Worm (Caenorhabditis elegans) whole organism, L3 larva: ENCODE data around the gene B0272.3.
"Not testable (repeated sequence)": the region's sequence is repeated elsewhere in the genome, so short reads cannot be mapped to it uniquely, and the experiment has no call there.

Experiments used
- R02D3.7 ChIP-seq: fragments of 150-350 bp; optimal IDR thresholded peaks from 2 replicates; lab custom pipeline; 2014; ENCODE audit warnings: missing biosample characterization, missing genetic modification characterization
- ZK546.5 ChIP-seq: sonication (generic microtip); optimal IDR thresholded peaks from 2 replicates; lab custom pipeline; 2017; ENCODE audit warnings: missing biosample characterization, missing genetic modification characterization
- aly-2 ChIP-seq: fragments of 150-350 bp; optimal IDR thresholded peaks from 2 replicates; lab custom pipeline; 2014; ENCODE audit warnings: missing biosample characterization, missing genetic modification characterization
- ama-1 ChIP-seq: fragments of 150-350 bp; optimal IDR thresholded peaks from 2 replicates; lab custom pipeline; 2018
- ceh-16 ChIP-seq: sonication (generic microtip); optimal IDR thresholded peaks from 2 replicates; lab custom pipeline; 2017; ENCODE audit warnings: missing biosample characterization, missing genetic modification characterization
- ceh-28 ChIP-seq: fragments of 150-350 bp; optimal IDR thresholded peaks from 2 replicates; lab custom pipeline; 2014; ENCODE audit warnings: missing biosample characterization, missing genetic modification reagents, missing genetic modification characterization
- ceh-82 ChIP-seq: fragments of 150-350 bp; optimal IDR thresholded peaks from 2 replicates; lab custom pipeline; 2014; ENCODE audit warnings: missing biosample characterization, missing genetic modification characterization
- ceh-9 ChIP-seq: sonication (generic microtip); optimal IDR thresholded peaks from 2 replicates; lab custom pipeline; 2018; ENCODE audit warnings: missing biosample characterization, missing genetic modification characterization
- daf-12 ChIP-seq: fragments of 150-350 bp; optimal IDR thresholded peaks from 2 replicates; lab custom pipeline; 2014; ENCODE audit warnings: missing biosample characterization, missing genetic modification reagents, missing genetic modification characterization
- egl-27 ChIP-seq: sonication (generic microtip); optimal IDR thresholded peaks from 4 replicates; lab custom pipeline; 2017; ENCODE audit warnings: missing biosample characterization, missing genetic modification reagents, missing genetic modification characterization
- egl-5 ChIP-seq: fragments of 150-350 bp; optimal IDR thresholded peaks from 2 replicates; lab custom pipeline; 2017; ENCODE audit warnings: missing biosample characterization, missing genetic modification reagents, missing genetic modification characterization, inconsistent platforms
- elt-1 ChIP-seq: fragments of 150-350 bp; optimal IDR thresholded peaks from 2 replicates; lab custom pipeline; 2014; ENCODE audit warnings: missing biosample characterization, missing genetic modification characterization
- elt-2 ChIP-seq: sonication (generic microtip); optimal IDR thresholded peaks from 2 replicates; lab custom pipeline; 2016; ENCODE audit warnings: missing genetic modification reagents, mild to moderate bottlenecking, missing genetic modification characterization, missing compliant biosample characterization
- elt-3 ChIP-seq, 3 experiments: fragments of 150-350 bp in 1 of 3; sonication (generic microtip) in 2 of 3; optimal IDR thresholded peaks; 2 replicates in 2 of 3; 4 replicates in 1 of 3; lab custom pipeline; 2014 to 2017; ENCODE audit warnings: missing biosample characterization in 3 of 3, missing genetic modification characterization in 3 of 3
- eor-1 ChIP-seq, 2 experiments: fragments of 150-350 bp; optimal IDR thresholded peaks; 2 replicates each; lab custom pipeline; 2014 to 2018; ENCODE audit warnings: missing biosample characterization in 2 of 2, missing genetic modification characterization in 2 of 2
- fkh-10 ChIP-seq: sonication (generic microtip); optimal IDR thresholded peaks from 2 replicates; lab custom pipeline; 2017; ENCODE audit warnings: missing biosample characterization, missing genetic modification reagents, missing genetic modification characterization
- fkh-2 ChIP-seq: fragments of 150-350 bp; optimal IDR thresholded peaks from 2 replicates; lab custom pipeline; 2014; ENCODE audit warnings: missing biosample characterization, missing genetic modification reagents, missing genetic modification characterization
- fos-1 ChIP-seq: fragments of 150-350 bp; optimal IDR thresholded peaks from 2 replicates; lab custom pipeline; 2014; ENCODE audit warnings: missing biosample characterization, missing genetic modification characterization
- hmg-11 ChIP-seq: sonication (generic microtip); optimal IDR thresholded peaks from 2 replicates; lab custom pipeline; 2016; ENCODE audit warnings: missing genetic modification characterization, missing compliant biosample characterization
- jun-1 ChIP-seq: fragments of 150-350 bp; optimal IDR thresholded peaks from 2 replicates; lab custom pipeline; 2014; ENCODE audit warnings: missing biosample characterization, missing genetic modification reagents, missing genetic modification characterization
- lin-15B ChIP-seq: fragments of 150-350 bp; optimal IDR thresholded peaks from 2 replicates; lab custom pipeline; 2014; ENCODE audit warnings: missing biosample characterization, missing genetic modification characterization
- lin-39 ChIP-seq: fragments of 150-350 bp; optimal IDR thresholded peaks from 2 replicates; lab custom pipeline; 2018; ENCODE audit warnings: missing biosample characterization, missing genetic modification reagents, missing genetic modification characterization
- lsy-12 ChIP-seq: sonication (generic microtip); optimal IDR thresholded peaks from 2 replicates; lab custom pipeline; 2016; ENCODE audit warnings: mild to moderate bottlenecking, missing genetic modification characterization, missing compliant biosample characterization
- mdl-1 ChIP-seq: fragments of 150-350 bp; optimal IDR thresholded peaks from 2 replicates; lab custom pipeline; 2014; ENCODE audit warnings: missing biosample characterization, missing genetic modification characterization
- mml-1 ChIP-seq: fragments of 150-350 bp; sonication (generic microtip); optimal IDR thresholded peaks from 3 replicates; lab custom pipeline; 2014; ENCODE audit warnings: missing biosample characterization, missing genetic modification characterization
- nfya-1 ChIP-seq: sonication (generic microtip); optimal IDR thresholded peaks from 2 replicates; lab custom pipeline; 2017; ENCODE audit warnings: missing genetic modification characterization, mild to moderate bottlenecking, missing compliant biosample characterization, antibody characterized with exemption, moderate library complexity; ENCODE audit not compliant: insufficient read depth
- nhr-11 ChIP-seq: fragments of 150-350 bp; optimal IDR thresholded peaks from 2 replicates; lab custom pipeline; 2014; ENCODE audit warnings: missing biosample characterization, missing genetic modification characterization
- nhr-12 ChIP-seq: fragments of 150-350 bp; optimal IDR thresholded peaks from 2 replicates; lab custom pipeline; 2014; ENCODE audit warnings: missing biosample characterization, missing genetic modification characterization
- nhr-23 ChIP-seq: fragments of 150-350 bp; optimal IDR thresholded peaks from 2 replicates; lab custom pipeline; 2014; ENCODE audit warnings: missing biosample characterization, missing genetic modification reagents, missing genetic modification characterization
- nhr-237 ChIP-seq: fragments of 150-350 bp; optimal IDR thresholded peaks from 2 replicates; lab custom pipeline; 2014; ENCODE audit warnings: missing biosample characterization, missing genetic modification characterization
- nhr-25 ChIP-seq: sonication (generic microtip); optimal IDR thresholded peaks from 2 replicates; lab custom pipeline; 2017; ENCODE audit warnings: missing biosample characterization, missing genetic modification characterization
- nhr-28 ChIP-seq: fragments of 150-350 bp; optimal IDR thresholded peaks from 2 replicates; lab custom pipeline; 2014; ENCODE audit warnings: missing biosample characterization, missing genetic modification characterization
- nhr-43 ChIP-seq: sonication (generic microtip); optimal IDR thresholded peaks from 2 replicates; lab custom pipeline; 2016; ENCODE audit warnings: mild to moderate bottlenecking, missing genetic modification characterization, missing compliant biosample characterization; ENCODE audit not compliant: poor library complexity, severe bottlenecking
- nhr-67 ChIP-seq: fragments of 150-350 bp; optimal IDR thresholded peaks from 2 replicates; lab custom pipeline; 2014; ENCODE audit warnings: missing biosample characterization, missing genetic modification characterization
- nhr-76 ChIP-seq: fragments of 150-350 bp; sonication (generic microtip); optimal IDR thresholded peaks from 5 replicates; lab custom pipeline; 2014; ENCODE audit warnings: missing biosample characterization, missing genetic modification characterization
- nhr-77 ChIP-seq: fragments of 150-350 bp; optimal IDR thresholded peaks from 2 replicates; lab custom pipeline; 2014; ENCODE audit warnings: missing biosample characterization, missing genetic modification characterization
- pha-4 ChIP-seq: fragments of 150-350 bp; optimal IDR thresholded peaks from 2 replicates; lab custom pipeline; 2014; ENCODE audit warnings: missing biosample characterization, missing genetic modification reagents, missing genetic modification characterization
- pqm-1 ChIP-seq: fragments of 150-350 bp; optimal IDR thresholded peaks from 2 replicates; lab custom pipeline; 2017; ENCODE audit warnings: missing biosample characterization, missing genetic modification characterization, inconsistent platforms
- sea-2 ChIP-seq: fragments of 150-350 bp; sonication (generic microtip); optimal IDR thresholded peaks from 4 replicates; lab custom pipeline; 2014; ENCODE audit warnings: missing biosample characterization, missing genetic modification reagents, missing genetic modification characterization
- skn-1 ChIP-seq: fragments of 150-350 bp; optimal IDR thresholded peaks from 2 replicates; lab custom pipeline; 2014; ENCODE audit warnings: missing biosample characterization, missing genetic modification characterization
- snpc-4 ChIP-seq: fragments of 150-350 bp; optimal IDR thresholded peaks from 2 replicates; lab custom pipeline; 2014; ENCODE audit warnings: missing biosample characterization, missing genetic modification characterization
- tbx-2 ChIP-seq: sonication (generic microtip); optimal IDR thresholded peaks from 2 replicates; lab custom pipeline; 2016; ENCODE audit warnings: mild to moderate bottlenecking, missing genetic modification characterization, missing compliant biosample characterization
- unc-39 ChIP-seq: sonication (generic microtip); optimal IDR thresholded peaks from 4 replicates; lab custom pipeline; 2017; ENCODE audit warnings: missing biosample characterization, missing genetic modification characterization
- unc-62 ChIP-seq: fragments of 150-350 bp; sonication (generic microtip); optimal IDR thresholded peaks from 4 replicates; lab custom pipeline; 2014; ENCODE audit warnings: missing biosample characterization, missing genetic modification reagents, missing genetic modification characterization
- zag-1 ChIP-seq: fragments of 150-350 bp; optimal IDR thresholded peaks from 2 replicates; lab custom pipeline; 2014; ENCODE audit warnings: missing biosample characterization, missing genetic modification characterization
- ztf-11 ChIP-seq: fragments of 150-350 bp; optimal IDR thresholded peaks from 2 replicates; lab custom pipeline; 2014; ENCODE audit warnings: missing biosample characterization, missing genetic modification characterization
- ztf-4 ChIP-seq: fragments of 150-350 bp; optimal IDR thresholded peaks from 2 replicates; lab custom pipeline; 2014; ENCODE audit warnings: missing biosample characterization, missing genetic modification characterization

B0272.3 gene

ce11 chrX:9460834-9461233, 29.6 kb downstream of the B0272.3 start, which contains the start of gene ZK899.5:
TSS of gene ZK899.5 (minus strand) at chrX:9460934.
- TF ChIP-seq fos-1, ztf-11, egl-27 (tag; lab: Kevin White, UChicago): not testable (repeated sequence)
- TF ChIP-seq, all 47 proteins: peak for 0; not testable (repeated sequence) for 47

- not testable (repeated sequence) for TF ChIP-seq ama-1 (lab: Kevin White, UChicago); elt-2 (tag; lab: Kevin White, UChicago); hmg-11 (tag; lab: Kevin White, UChicago)
These were observed 31.8 kb downstream of the B0272.3 start, which contains the start of gene ZK899.6 for ce11 chrX:9463045-9463444. TSS of gene ZK899.6 (plus strand) at chrX:9463345.

ce11 chrX:9465722-9466132, 34.5 kb downstream of the B0272.3 start:
- TF ChIP-seq unc-62 (GFP tag; lab: Kevin White, UChicago), result peak; percentile 97
- TF ChIP-seq nfya-1 (tag; lab: Kevin White, UChicago), result peak; percentile 98
- peak; percentile 93 for TF ChIP-seq egl-27 (tag; lab: Kevin White, UChicago)
- TF ChIP-seq elt-3 (tag; optimal IDR thresholded peaks at IDR 0.05; lab: Kevin White, UChicago), result peak; percentile 96 to 98 (median 97)
- peak; percentile 88 for TF ChIP-seq daf-12 (tag; lab: Kevin White, UChicago)
- TF ChIP-seq ceh-28 (tag; lab: Kevin White, UChicago), result peak; percentile 100
- TF ChIP-seq ama-1 (lab: Kevin White, UChicago), result no peak
- TF ChIP-seq tbx-2, result peak; percentile 99
- no peak for TF ChIP-seq ceh-9 (tag; lab: Kevin White, UChicago)
- TF ChIP-seq lsy-12 (tag; lab: Kevin White, UChicago), result peak; percentile 97
- peak; percentile 75 for TF ChIP-seq unc-39 (tag; lab: Kevin White, UChicago)
- peak; percentile 100 for TF ChIP-seq fkh-10 (GFP tag; lab: Kevin White, UChicago)
- peak; percentile 89 for TF ChIP-seq nhr-76 (tag; lab: Kevin White, UChicago)
- peak; percentile 100 for TF ChIP-seq jun-1
- peak; percentile 100 for TF ChIP-seq nhr-28 (tag; lab: Kevin White, UChicago)
- TF ChIP-seq ZK546.5 (tag; lab: Kevin White, UChicago), result peak; percentile 75
- TF ChIP-seq fos-1 (tag; lab: Kevin White, UChicago), result peak; percentile 97
- peak; percentile 97 for TF ChIP-seq ceh-82 (tag; lab: Kevin White, UChicago)
- peak; percentile 99 for TF ChIP-seq nhr-77
- TF ChIP-seq elt-2 (tag; lab: Kevin White, UChicago), result peak; percentile 90
- peak; percentile 99 for TF ChIP-seq nhr-23
- peak; percentile 99 for TF ChIP-seq egl-5 (tag; lab: Kevin White, UChicago)
- peak; percentile 96 for TF ChIP-seq lin-39 (tag; lab: Kevin White, UChicago)
- TF ChIP-seq pqm-1 (tag; lab: Kevin White, UChicago), result peak; percentile 90
- peak; percentile 3 for TF ChIP-seq sea-2 (GFP tag; lab: Kevin White, UChicago)
- TF ChIP-seq nhr-12 (tag; lab: Kevin White, UChicago), result peak; percentile 28
- peak; percentile 99 for TF ChIP-seq nhr-43 (tag; lab: Kevin White, UChicago)
- TF ChIP-seq nhr-67 (tag; lab: Kevin White, UChicago), result peak; percentile 51
- TF ChIP-seq aly-2, result peak; percentile 99
- TF ChIP-seq eor-1 (tag; optimal IDR thresholded peaks at IDR 0.05; lab: Kevin White, UChicago), result peak in 1 of 2 experiments; percentile 82
- TF ChIP-seq nhr-11 (tag; lab: Kevin White, UChicago), result peak; percentile 98
- TF ChIP-seq lin-15B (tag; lab: Kevin White, UChicago), result peak; percentile 63
- TF ChIP-seq skn-1 (tag; lab: Kevin White, UChicago), result peak; percentile 99
- TF ChIP-seq snpc-4, result peak; percentile 94
- peak; percentile 99 for TF ChIP-seq pha-4
- peak; percentile 98 for TF ChIP-seq nhr-237 (tag; lab: Kevin White, UChicago)
- peak; percentile 93 for TF ChIP-seq zag-1 (tag; lab: Kevin White, UChicago)
- no peak for TF ChIP-seq mml-1 (tag; lab: Kevin White, UChicago)
- peak; percentile 79 for TF ChIP-seq mdl-1 (tag; lab: Kevin White, UChicago)
- peak; percentile 89 for TF ChIP-seq elt-1 (tag; lab: Kevin White, UChicago)
- peak; percentile 99 for TF ChIP-seq hmg-11 (tag; lab: Kevin White, UChicago)
- TF ChIP-seq nhr-25 (tag; lab: Kevin White, UChicago), result peak; percentile 96
- peak; percentile 72 for TF ChIP-seq ztf-11 (tag; lab: Kevin White, UChicago)
- peak; percentile 82 for TF ChIP-seq ceh-16 (tag; lab: Kevin White, UChicago)
- peak; percentile 91 for TF ChIP-seq ztf-4
- peak; percentile 94 for TF ChIP-seq R02D3.7 (tag; lab: Kevin White, UChicago)
- peak; percentile 99 for TF ChIP-seq fkh-2 (tag; lab: Kevin White, UChicago)
